Worm (Caenorhabditis elegans): ENCODE measurements around the gene Y71H2AM.3.
A peak's percentile ranks its signal among the peaks of the same experiment; 100 is the strongest.

Y71H2AM.3 gene

ce11 chrIII:2811410-2811809 is 6.2 kb downstream of the Y71H2AM.3 start (continued):
- 0 out of 2 replicates have a peak, but pooled peaks have one; percentile 13 for TF ChIP-seq attf-6 (GFP tag; IDR thresholded peaks at IDR 0.05)
- no peak for TF ChIP-seq mel-28 (tag; optimal IDR thresholded peaks at IDR 0.05; ENCODE audit: borderline replicate concordance)
- TF ChIP-seq ztf-26 (tag; optimal IDR thresholded peaks at IDR 0.05) = no peak
- TF ChIP-seq unc-62 (GFP tag; optimal IDR thresholded peaks at IDR 0.05) = no peak
- TF ChIP-seq T07F8.4 (tag; optimal IDR thresholded peaks at IDR 0.05) = no peak
- peak; percentile 69 for TF ChIP-seq F49E8.2 (tag; optimal IDR thresholded peaks at IDR 0.05; ENCODE audit: insufficient read depth)
- TF ChIP-seq hlh-12 (tag; optimal IDR thresholded peaks at IDR 0.05) = no peak
- TF ChIP-seq snpc-4 (GFP tag; optimal IDR thresholded peaks at IDR 0.05) = no peak
- TF ChIP-seq snpc-4 (tag; optimal IDR thresholded peaks at IDR 0.05) = peak in 2 of 4 experiments; percentile 27 to 37
- TF ChIP-seq mxl-1 (tag; optimal IDR thresholded peaks at IDR 0.05) = peak; percentile 18
- TF ChIP-seq zfh-2 (GFP tag; conservative IDR thresholded peaks at IDR 0.05) = no peak
- TF ChIP-seq die-1 (tag; optimal IDR thresholded peaks at IDR 0.05) = peak; percentile 37
- TF ChIP-seq ekl-4 (GFP tag; IDR thresholded peaks at IDR 0.05) = peak; percentile 56
- no peak for TF ChIP-seq egl-44 (GFP tag; IDR thresholded peaks at IDR 0.05)
- TF ChIP-seq atf-7 (tag; optimal IDR thresholded peaks at IDR 0.05) = peak; percentile 57
- TF ChIP-seq K12H6.12 (tag; optimal IDR thresholded peaks at IDR 0.05) = no peak
- peak; percentile 45 for TF ChIP-seq F57C9.4 (tag; optimal IDR thresholded peaks at IDR 0.05)
- TF ChIP-seq nhr-120 (GFP tag; IDR thresholded peaks at IDR 0.05) = no peak
- TF ChIP-seq F23B12.7 (tag; optimal IDR thresholded peaks at IDR 0.05; ENCODE audit: insufficient read depth) = no peak
- TF ChIP-seq Y53F4B.3 (GFP tag; IDR thresholded peaks at IDR 0.05) = no peak
- no peak for TF ChIP-seq attf-5 (GFP tag; optimal IDR thresholded peaks at IDR 0.05)
- TF ChIP-seq C17E4.6 (GFP tag; IDR thresholded peaks at IDR 0.05) = 0 out of 2 replicates have a peak, but pooled peaks have one; percentile 26
- no peak for TF ChIP-seq lag-1 (GFP tag; IDR thresholded peaks at IDR 0.05)
- no peak for TF ChIP-seq lir-1 (GFP tag; conservative IDR thresholded peaks at IDR 0.05)
- TF ChIP-seq rcor-1 (GFP tag; IDR thresholded peaks at IDR 0.05) = no peak
- no peak for TF ChIP-seq tbp1 (GFP tag; optimal IDR thresholded peaks at IDR 0.05)
- no peak for TF ChIP-seq lsy-27 (tag; optimal IDR thresholded peaks at IDR 0.05; ENCODE audit: borderline replicate concordance, insufficient read depth)
- 0 out of 2 replicates have a peak, but pooled peaks have one; percentile 42 for TF ChIP-seq Y53G8AR.9 (GFP tag; conservative IDR thresholded peaks at IDR 0.05)
- TF ChIP-seq nhr-90 (tag; optimal IDR thresholded peaks at IDR 0.05) = no peak
- no peak for TF ChIP-seq madf-3 (GFP tag; IDR thresholded peaks at IDR 0.05)
- TF ChIP-seq let-526 (GFP tag; IDR thresholded peaks at IDR 0.05) = no peak
- no peak for TF ChIP-seq cebp-1 (GFP tag; IDR thresholded peaks at IDR 0.05)
- peak; percentile 43 for TF ChIP-seq cebp-1 (tag; optimal IDR thresholded peaks at IDR 0.05)
- no peak for TF ChIP-seq F22D6.2 (tag; optimal IDR thresholded peaks at IDR 0.05)
- TF ChIP-seq ztf-22 (GFP tag; optimal IDR thresholded peaks at IDR 0.05) = no peak
- peak; percentile 4 for TF ChIP-seq B0261.1 (tag; optimal IDR thresholded peaks at IDR 0.05)
- TF ChIP-seq snpc-1.1 (tag; optimal IDR thresholded peaks at IDR 0.05; ENCODE audit: insufficient read depth) = no peak
- no peak for TF ChIP-seq madf-8 (GFP tag; conservative IDR thresholded peaks at IDR 0.05)
- no peak for TF ChIP-seq ztf-3 (GFP tag; optimal IDR thresholded peaks at IDR 0.05)
- TF ChIP-seq ceh-79 (tag; optimal IDR thresholded peaks at IDR 0.05) = peak; percentile 85
- TF ChIP-seq hsf-1 (GFP tag; IDR thresholded peaks at IDR 0.05) = 0 out of 2 replicates have a peak, but pooled peaks have one; percentile 34
- TF ChIP-seq rec-8 (tag; optimal IDR thresholded peaks at IDR 0.05) = peak in 1 of 2 experiments; percentile 15
- no peak for TF ChIP-seq attf-3 (GFP tag; conservative IDR thresholded peaks at IDR 0.05)
- TF ChIP-seq bed-2 (GFP tag; IDR thresholded peaks at IDR 0.05) = no peak
- TF ChIP-seq F57A8.1 (GFP tag; optimal IDR thresholded peaks at IDR 0.05) = no peak
- TF ChIP-seq madf-10 (tag; optimal IDR thresholded peaks at IDR 0.05) = no peak
- no peak for TF ChIP-seq pha-4 (tag; optimal IDR thresholded peaks at IDR 0.05)
- TF ChIP-seq hrde-1 (tag; optimal IDR thresholded peaks at IDR 0.05; ENCODE audit: borderline replicate concordance) = peak; percentile 94
